Fruit fly (Drosophila melanogaster): Measurements from ENCODE around the gene CG11357.

CG11357 gene

DNA sequence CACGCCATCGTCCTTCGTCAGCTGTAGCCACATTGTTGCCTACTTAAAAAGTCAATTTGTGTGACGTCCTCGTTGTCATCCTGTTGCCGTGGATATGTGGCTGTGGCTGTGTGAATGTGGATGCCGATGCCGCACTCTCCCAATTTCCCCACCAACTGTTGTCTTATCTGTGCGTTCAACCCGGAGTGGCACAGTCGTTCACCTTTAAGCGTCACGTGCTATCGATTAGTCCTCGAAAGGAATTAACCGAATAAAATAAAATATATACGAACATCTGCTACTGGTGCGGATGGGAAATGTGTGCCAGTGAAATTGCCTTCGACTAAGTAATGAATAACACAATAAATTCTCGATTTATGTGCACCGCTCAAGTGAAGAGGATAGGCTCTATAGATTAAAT lies 60.5 kb downstream of the CG11357 start:
- TF ChIP-seq CG8478 (optimal IDR thresholded peaks at IDR 0.05) (no peak), psq (optimal IDR thresholded peaks at IDR 0.05) (no peak), pan (optimal IDR thresholded peaks at IDR 0.05) (no peak), usp (GFP tag; optimal IDR thresholded peaks at IDR 0.05) (no peak), EcR (GFP tag; optimal IDR thresholded peaks at IDR 0.05) (no peak), Dll (optimal IDR thresholded peaks at IDR 0.05) (no peak)

All from whole organism.